Worm (Caenorhabditis elegans) whole organism, mixed stage, embryonic: ENCODE data around the gene str-124.

ENCODE experiments used
- ceh-83 ChIP-seq: fragments of 200-800 bp; sonication (Bioruptor generic); optimal IDR thresholded peaks from 2 replicates; lab custom pipeline; 2018; ENCODE audit warnings: mild to moderate bottlenecking, missing genetic modification characterization, missing compliant biosample characterization
- nhr-237 ChIP-seq: fragments of 150-350 bp; optimal IDR thresholded peaks from 2 replicates; lab custom pipeline; 2014; ENCODE audit warnings: missing biosample characterization, missing genetic modification characterization
- unc-62 ChIP-seq: fragments of 150-350 bp; optimal IDR thresholded peaks from 2 replicates; lab custom pipeline; 2014; ENCODE audit warnings: missing biosample characterization, missing genetic modification reagents, missing genetic modification characterization
- ztf-11 ChIP-seq: fragments of 150-350 bp; optimal IDR thresholded peaks from 2 replicates; lab custom pipeline; 2014; ENCODE audit warnings: missing biosample characterization, missing genetic modification characterization

- TF ChIP-seq ztf-11 = no peak
- TF ChIP-seq ceh-83 = no peak
- TF ChIP-seq nhr-237 (tag; lab: Kevin White, UChicago) = no peak
- TF ChIP-seq unc-62 = no peak
These were observed 12.1 kb downstream of the str-124 start for ce11 chrX:12799831-12800230.
